Worm (Caenorhabditis elegans) whole organism, young adult: ENCODE data around the gene vang-1.

ENCODE experiments used
- K11D2.4 ChIP-seq: fragments of 200-800 bp; sonication (Bioruptor generic); IDR thresholded peaks from 2 replicates; pipeline ENCODE4 v1.3.6; 2022; ENCODE audit warnings: missing genetic modification reagents, missing genetic modification characterization, missing compliant biosample characterization
- T07F8.4 ChIP-seq: sonication (generic microtip); optimal IDR thresholded peaks from 2 replicates; lab custom pipeline; 2016; ENCODE audit warnings: mild to moderate bottlenecking, missing genetic modification characterization, moderate library complexity, missing compliant biosample characterization
- Y56A3A.18 ChIP-seq: fragments of 200-800 bp; sonication (Bioruptor generic); IDR thresholded peaks from 2 replicates; pipeline ENCODE4 v1.3.6; 2022; ENCODE audit warnings: missing genetic modification reagents, missing genetic modification characterization, missing compliant biosample characterization
- ZK185.1 ChIP-seq: sonication (generic microtip); optimal IDR thresholded peaks from 2 replicates; lab custom pipeline; 2016; ENCODE audit warnings: mild to moderate bottlenecking, missing genetic modification characterization, missing compliant biosample characterization; ENCODE audit not compliant: poor library complexity, severe bottlenecking
- akir-1 ChIP-seq: fragments of 200-800 bp; sonication (Bioruptor generic); optimal IDR thresholded peaks from 2 replicates; lab custom pipeline; 2018; ENCODE audit warnings: mild to moderate bottlenecking, missing genetic modification characterization, moderate library complexity, missing compliant biosample characterization
- ama-1 ChIP-seq, 3 experiments: fragments of 150-350 bp in 1 of 3; sonication (generic microtip) in 2 of 3; optimal IDR thresholded peaks; 2 replicates each; lab custom pipeline; 2014 to 2018; ENCODE audit warnings: missing biosample characterization in 2 of 3, missing genetic modification characterization in 2 of 3, missing genetic modification reagents in 2 of 3
- athp-1 ChIP-seq: sonication (generic microtip); optimal IDR thresholded peaks from 2 replicates; lab custom pipeline; 2017; ENCODE audit warnings: mild to moderate bottlenecking, missing genetic modification characterization, missing compliant biosample characterization
- bed-2 ChIP-seq: fragments of 200-800 bp; sonication (Bioruptor generic); IDR thresholded peaks from 2 replicates; pipeline ENCODE4 v1.3.6; 2022; ENCODE audit warnings: missing genetic modification reagents, missing genetic modification characterization, missing compliant biosample characterization
- ceh-27 ChIP-seq: fragments of 200-800 bp; sonication (Bioruptor generic); optimal IDR thresholded peaks from 2 replicates; lab custom pipeline; 2018; ENCODE audit warnings: mild to moderate bottlenecking, missing genetic modification characterization, moderate library complexity, missing compliant biosample characterization
- ceh-58 ChIP-seq: fragments of 200-800 bp; sonication (Bioruptor generic); IDR thresholded peaks from 2 replicates; pipeline ENCODE4 v1.3.6; 2022; ENCODE audit warnings: missing genetic modification characterization, missing compliant biosample characterization
- ceh-91 ChIP-seq: fragments of 200-800 bp; sonication (Bioruptor generic); IDR thresholded peaks from 2 replicates; pipeline ENCODE4 v1.3.6; 2022; ENCODE audit warnings: missing genetic modification reagents, missing genetic modification characterization, missing compliant biosample characterization
- chd-7 ChIP-seq: sonication (generic microtip); optimal IDR thresholded peaks from 2 replicates; lab custom pipeline; 2016; ENCODE audit warnings: mild to moderate bottlenecking, missing genetic modification characterization, moderate library complexity, missing compliant biosample characterization
- die-1 ChIP-seq: sonication (generic microtip); optimal IDR thresholded peaks from 2 replicates; lab custom pipeline; 2016; ENCODE audit warnings: missing genotype, mild to moderate bottlenecking, missing genetic modification characterization, missing compliant biosample characterization
- dpff-1 ChIP-seq: sonication (generic microtip); optimal IDR thresholded peaks from 2 replicates; lab custom pipeline; 2017; ENCODE audit warnings: mild to moderate bottlenecking, missing genetic modification characterization, missing compliant biosample characterization
- egl-44 ChIP-seq: fragments of 200-800 bp; sonication (Bioruptor generic); IDR thresholded peaks from 2 replicates; pipeline ENCODE4 v1.3.6; 2022; ENCODE audit warnings: missing genetic modification reagents, missing genetic modification characterization, missing compliant biosample characterization
- egrh-3 ChIP-seq: fragments of 200-800 bp; sonication (Bioruptor generic); IDR thresholded peaks from 2 replicates; pipeline ENCODE4 v1.3.6; 2022; ENCODE audit warnings: missing genetic modification reagents, missing genetic modification characterization, missing compliant biosample characterization
- hlh-26 ChIP-seq: fragments of 200-800 bp; sonication (Bioruptor generic); conservative IDR thresholded peaks from 2 replicates; pipeline ENCODE4 v1.3.6; 2022; ENCODE audit warnings: missing genetic modification reagents, missing genetic modification characterization, missing compliant biosample characterization
- hmg-1.2 ChIP-seq: fragments of 200-800 bp; sonication (Bioruptor generic); IDR thresholded peaks from 2 replicates; pipeline ENCODE4 v1.3.6; 2022; ENCODE audit warnings: missing genetic modification reagents, missing genetic modification characterization, missing compliant biosample characterization
- lag-1 ChIP-seq: fragments of 200-800 bp; sonication (Bioruptor generic); IDR thresholded peaks from 2 replicates; pipeline ENCODE4 v1.3.6; 2022; ENCODE audit warnings: missing genetic modification reagents, missing genetic modification characterization, missing compliant biosample characterization
- lin-26 ChIP-seq: fragments of 200-800 bp; sonication (Bioruptor generic); IDR thresholded peaks from 2 replicates; pipeline ENCODE4 v1.3.6; 2022; ENCODE audit warnings: missing genetic modification reagents, missing genetic modification characterization, missing compliant biosample characterization
- madf-6 ChIP-seq: fragments of 200-800 bp; sonication (Bioruptor generic); IDR thresholded peaks from 2 replicates; pipeline ENCODE4 v1.3.6; 2022; ENCODE audit warnings: missing genetic modification reagents, missing genetic modification characterization, missing compliant biosample characterization
- mxl-1 ChIP-seq: sonication (generic microtip); optimal IDR thresholded peaks from 2 replicates; lab custom pipeline; 2016; ENCODE audit warnings: missing genetic modification characterization, missing compliant biosample characterization
- nfya-2 ChIP-seq: fragments of 200-800 bp; sonication (Bioruptor generic); IDR thresholded peaks from 2 replicates; pipeline ENCODE4 v1.3.6; 2022; ENCODE audit warnings: missing genetic modification reagents, missing genetic modification characterization, missing compliant biosample characterization
- nfyb-1 ChIP-seq: fragments of 200-800 bp; sonication (Bioruptor generic); IDR thresholded peaks from 2 replicates; pipeline ENCODE4 v1.3.6; 2022; ENCODE audit warnings: missing genetic modification reagents, missing genetic modification characterization, missing compliant biosample characterization
- nhr-179 ChIP-seq: sonication (generic microtip); optimal IDR thresholded peaks from 2 replicates; lab custom pipeline; 2016; ENCODE audit warnings: mild to moderate bottlenecking, missing genetic modification characterization, missing compliant biosample characterization
- nhr-80 ChIP-seq: sonication (generic microtip); optimal IDR thresholded peaks from 2 replicates; lab custom pipeline; 2016; ENCODE audit warnings: missing genetic modification characterization, missing compliant biosample characterization
- nhr-90 ChIP-seq: sonication (generic microtip); optimal IDR thresholded peaks from 2 replicates; lab custom pipeline; 2016; ENCODE audit warnings: missing genotype, mild to moderate bottlenecking, missing genetic modification characterization, missing compliant biosample characterization
- repo-1 ChIP-seq: sonication (generic microtip); optimal IDR thresholded peaks from 2 replicates; lab custom pipeline; 2017; ENCODE audit warnings: mild to moderate bottlenecking, missing genetic modification characterization, missing compliant biosample characterization
- rpc-1 ChIP-seq, 2 experiments: fragments of 150-350 bp in 1 of 2; sonication (generic microtip) in 1 of 2; optimal IDR thresholded peaks; 2 replicates each; lab custom pipeline; 2014 to 2018; ENCODE audit warnings: missing biosample characterization in 1 of 2, missing genetic modification characterization in 1 of 2, missing genetic modification reagents in 1 of 2, missing genotype in 1 of 2
- snpc-1.1 ChIP-seq: sonication (generic microtip); optimal IDR thresholded peaks from 2 replicates; lab custom pipeline; 2017; ENCODE audit warnings: missing genetic modification characterization, mild to moderate bottlenecking, missing compliant biosample characterization, antibody characterized with exemption, moderate library complexity, missing genotype, missing genetic modification reagents; ENCODE audit not compliant: insufficient read depth
- somi-1 ChIP-seq: fragments of 200-800 bp; sonication (Bioruptor generic); optimal IDR thresholded peaks from 2 replicates; lab custom pipeline; 2018; ENCODE audit warnings: mild to moderate bottlenecking, missing genetic modification characterization, missing compliant biosample characterization
- tlf-1 ChIP-seq: fragments of 200-800 bp; sonication (Bioruptor generic); optimal IDR thresholded peaks from 2 replicates; lab custom pipeline; 2018; ENCODE audit warnings: mild to moderate bottlenecking, missing genetic modification characterization, missing compliant biosample characterization
- unc-62 ChIP-seq: fragments of 150-350 bp; optimal IDR thresholded peaks from 2 replicates; lab custom pipeline; 2014; ENCODE audit warnings: missing biosample characterization, missing genetic modification reagents, missing genetic modification characterization
- xnd-1 ChIP-seq: sonication (generic microtip); optimal IDR thresholded peaks from 2 replicates; lab custom pipeline; 2016; ENCODE audit warnings: missing genotype, missing genetic modification reagents, missing genetic modification characterization, missing compliant biosample characterization
- zfh-2 ChIP-seq: fragments of 200-800 bp; sonication (Bioruptor generic); conservative IDR thresholded peaks from 2 replicates; pipeline ENCODE4 v1.3.6; 2022; ENCODE audit warnings: missing genetic modification reagents, missing genetic modification characterization, missing compliant biosample characterization
- ztf-22 ChIP-seq: fragments of 200-800 bp; sonication (Bioruptor generic); optimal IDR thresholded peaks from 2 replicates; lab custom pipeline; 2018; ENCODE audit warnings: mild to moderate bottlenecking, missing genetic modification characterization, moderate library complexity, missing compliant biosample characterization
- ztf-26 ChIP-seq: sonication (generic microtip); optimal IDR thresholded peaks from 2 replicates; lab custom pipeline; 2017; ENCODE audit warnings: missing genetic modification characterization, missing compliant biosample characterization
- ztf-28 ChIP-seq: fragments of 200-800 bp; sonication (Bioruptor generic); IDR thresholded peaks from 2 replicates; pipeline ENCODE4 v1.3.6; 2022; ENCODE audit warnings: missing genetic modification reagents, missing genetic modification characterization, missing compliant biosample characterization
- ztf-3 ChIP-seq: fragments of 200-800 bp; sonication (Bioruptor generic); optimal IDR thresholded peaks from 2 replicates; lab custom pipeline; 2018; ENCODE audit warnings: mild to moderate bottlenecking, missing genetic modification characterization, missing compliant biosample characterization

Gene vang-1

ce11 chrX:2877433-2877832, 8.2 kb upstream of the vang-1 start:
- TF ChIP-seq ceh-58 (no peak), repo-1 (tag; lab: Kevin White, UChicago) (no peak), die-1 (tag; lab: Kevin White, UChicago) (no peak), rpc-1 (optimal IDR thresholded peaks at IDR 0.05; lab: Kevin White, UChicago) (no peak), rpc-1 (tag; optimal IDR thresholded peaks at IDR 0.05; lab: Kevin White, UChicago) (no peak), K11D2.4 (GFP tag; lab: Robert Waterston, UW) (no peak), ztf-28 (GFP tag; lab: Robert Waterston, UW) (no peak), T07F8.4 (tag; lab: Kevin White, UChicago) (no peak), chd-7 (no peak), nhr-80 (tag; lab: Kevin White, UChicago) (no peak), ceh-91 (GFP tag; lab: Robert Waterston, UW) (no peak), xnd-1 (no peak), unc-62 (GFP tag; lab: Kevin White, UChicago) (no peak), snpc-1.1 (tag; lab: Kevin White, UChicago) (no peak), nhr-90 (tag; lab: Kevin White, UChicago) (no peak)

- TF ChIP-seq lag-1 (0 out of 2 replicates have a peak, but pooled peaks have one; percentile 48), bed-2 (GFP tag; lab: Robert Waterston, UW) (0 out of 2 replicates have a peak, but pooled peaks have one; percentile 51), zfh-2 (GFP tag; lab: Robert Waterston, UW) (peak; percentile 81), ztf-22 (no peak), egl-44 (GFP tag; lab: Robert Waterston, UW) (0 out of 2 replicates have a peak, but pooled peaks have one; percentile 15), nfya-2 (GFP tag; lab: Robert Waterston, UW) (no peak), egrh-3 (GFP tag; lab: Robert Waterston, UW) (peak; percentile 60; the same call in 1 of the 2 replicates)
Observed at ce11 chrX:2879529-2880265, 6.0 kb upstream of the vang-1 start, which contains the start of gene F53B3.5. F53B3.5 (minus strand) TSS chrX:2879579.

ce11 chrX:2890041-2890650, 4.5 kb downstream of the vang-1 start:
- TF ChIP-seq akir-1 (GFP tag; lab: Kevin White, UChicago): no peak
- TF ChIP-seq dpff-1 (tag; lab: Kevin White, UChicago): no peak
- no peak for TF ChIP-seq ztf-3 (GFP tag; lab: Kevin White, UChicago)
- TF ChIP-seq somi-1 (GFP tag; lab: Kevin White, UChicago): peak; percentile 15
- TF ChIP-seq ztf-26 (tag; lab: Kevin White, UChicago): peak; percentile 20
- no peak for TF ChIP-seq madf-6
- TF ChIP-seq nhr-179 (tag; lab: Kevin White, UChicago): no peak
- no peak for TF ChIP-seq ceh-27
- no peak for TF ChIP-seq zfh-2 (GFP tag; lab: Robert Waterston, UW)
- no peak for TF ChIP-seq hlh-26 (GFP tag; lab: Robert Waterston, UW)
- no peak for TF ChIP-seq athp-1
- TF ChIP-seq ceh-58: no peak
- 0 out of 2 replicates have a peak, but pooled peaks have one; percentile 24 for TF ChIP-seq Y56A3A.18 (GFP tag; lab: Robert Waterston, UW)
- TF ChIP-seq T07F8.4 (tag; lab: Kevin White, UChicago): no peak
- peak; percentile 16; the same call in 1 of the 2 replicates for TF ChIP-seq K11D2.4 (GFP tag; lab: Robert Waterston, UW)
- TF ChIP-seq tlf-1: no peak
- TF ChIP-seq hmg-1.2: no peak
- peak; percentile 64 for TF ChIP-seq ama-1 (optimal IDR thresholded peaks at IDR 0.05; lab: Kevin White, UChicago)
- no peak for TF ChIP-seq ama-1 (GFP tag; optimal IDR thresholded peaks at IDR 0.05; lab: Kevin White, UChicago)
- TF ChIP-seq mxl-1 (tag; lab: Kevin White, UChicago): no peak
- 0 out of 2 replicates have a peak, but pooled peaks have one; percentile 38 for TF ChIP-seq lin-26 (GFP tag; lab: Robert Waterston, UW)
- peak; percentile 19 for TF ChIP-seq ZK185.1 (tag; lab: Kevin White, UChicago)
- no peak; the same call in 1 of the 2 replicates for TF ChIP-seq nfyb-1
